Worm (Caenorhabditis elegans) whole organism, L3 larva: ENCODE results near the gene lmtr-3.
A peak's percentile ranks its signal among the peaks of the same experiment; 100 is the strongest.

ENCODE experiments used
- ama-1 ChIP-seq: fragments of 150-350 bp; optimal IDR thresholded peaks from 2 replicates; lab custom pipeline; 2018
- unc-62 ChIP-seq: fragments of 150-350 bp; sonication (generic microtip); optimal IDR thresholded peaks from 4 replicates; lab custom pipeline; 2014; ENCODE audit warnings: missing biosample characterization, missing genetic modification reagents, missing genetic modification characterization
- zag-1 ChIP-seq: fragments of 150-350 bp; optimal IDR thresholded peaks from 2 replicates; lab custom pipeline; 2014; ENCODE audit warnings: missing biosample characterization, missing genetic modification characterization
- ztf-11 ChIP-seq: fragments of 150-350 bp; optimal IDR thresholded peaks from 2 replicates; lab custom pipeline; 2014; ENCODE audit warnings: missing biosample characterization, missing genetic modification characterization

- TF ChIP-seq ztf-11 (tag; lab: Kevin White, UChicago) (no peak), zag-1 (tag; lab: Kevin White, UChicago) (no peak), ama-1 (lab: Kevin White, UChicago) (peak; percentile 11), unc-62 (GFP tag; lab: Kevin White, UChicago) (no peak)
Observed at ce11 chrV:11122466-11122865, 1.5 kb upstream of the lmtr-3 start, which contains the start of gene mboa-2.
